Fruit fly (Drosophila melanogaster) whole organism, embryonic: ENCODE measurements around the gene His3.3A.

Experiments used
- Atf6 ChIP-seq: fragments of 200-800 bp; sonication (Bioruptor generic); IDR thresholded peaks from 2 replicates; pipeline ENCODE4 v1.3.6; 2022; ENCODE audit warnings: missing biosample characterization, missing genetic modification characterization
- Bdp1 ChIP-seq: fragments of 200-800 bp; sonication (Bioruptor generic); optimal IDR thresholded peaks from 3 replicates; lab custom pipeline; 2016; ENCODE audit warnings: missing biosample characterization, missing genetic modification characterization
- Bgb ChIP-seq: fragments of 200-800 bp; sonication (Bioruptor generic); IDR thresholded peaks from 2 replicates; pipeline ENCODE4 v1.3.6; 2022; ENCODE audit warnings: missing biosample characterization, missing genetic modification characterization; ENCODE audit not compliant: partially characterized antibody
- Bteb2 ChIP-seq: fragments of 200-800 bp; sonication (Bioruptor generic); optimal IDR thresholded peaks from 2 replicates; lab custom pipeline; 2016; ENCODE audit warnings: missing biosample characterization, missing genetic modification characterization
- C15 ChIP-seq: fragments of 200-800 bp; sonication (Bioruptor generic); IDR thresholded peaks from 3 replicates; pipeline ENCODE4 v1.3.6; 2022; ENCODE audit warnings: missing biosample characterization, missing genetic modification characterization
- CG10366 ChIP-seq: fragments of 200-800 bp; sonication (Bioruptor generic); IDR thresholded peaks from 2 replicates; pipeline ENCODE4 v1.3.6; 2022; ENCODE audit warnings: missing biosample characterization, missing genetic modification characterization
- CG11247 ChIP-seq: fragments of 200-800 bp; sonication (Bioruptor generic); IDR thresholded peaks from 2 replicates; pipeline ENCODE4 v1.3.6; 2022; ENCODE audit warnings: missing biosample characterization, missing genetic modification characterization
- CG12236 ChIP-seq: fragments of 200-800 bp; sonication (Bioruptor generic); optimal IDR thresholded peaks from 2 replicates; lab custom pipeline; 2016; ENCODE audit warnings: missing biosample characterization, missing genetic modification characterization
- CG12391 ChIP-seq: fragments of 200-800 bp; sonication (Bioruptor generic); optimal IDR thresholded peaks from 3 replicates; lab custom pipeline; 2018; ENCODE audit warnings: missing biosample characterization, mild to moderate bottlenecking, missing genetic modification characterization, moderate library complexity
- CG12942 ChIP-seq: fragments of 200-800 bp; sonication (Bioruptor generic); optimal IDR thresholded peaks from 3 replicates; lab custom pipeline; 2016; ENCODE audit warnings: missing biosample characterization, missing genetic modification characterization
- CG14860 ChIP-seq: fragments of 200-800 bp; sonication (Bioruptor generic); IDR thresholded peaks from 3 replicates; pipeline ENCODE4 v1.3.6; 2022; ENCODE audit warnings: missing biosample characterization, missing genetic modification characterization; ENCODE audit not compliant: partially characterized antibody
- CG15011 ChIP-seq: fragments of 200-800 bp; sonication (Bioruptor generic); optimal IDR thresholded peaks from 3 replicates; lab custom pipeline; 2018; ENCODE audit warnings: missing biosample characterization, mild to moderate bottlenecking, missing genetic modification characterization
- CG17186 ChIP-seq: fragments of 200-800 bp; sonication (Bioruptor generic); optimal IDR thresholded peaks from 3 replicates; lab custom pipeline; 2017; ENCODE audit warnings: missing biosample characterization, missing genetic modification reagents, missing genetic modification characterization
- CG17361 ChIP-seq: fragments of 200-800 bp; sonication (Bioruptor generic); IDR thresholded peaks from 3 replicates; pipeline ENCODE4 v1.3.6; 2022; ENCODE audit warnings: missing biosample characterization, missing genetic modification characterization
- CG31441 ChIP-seq: fragments of 200-800 bp; sonication (Bioruptor generic); IDR thresholded peaks from 2 replicates; pipeline ENCODE4 v1.3.6; 2022; ENCODE audit warnings: missing biosample characterization, missing genetic modification characterization
- CG3163 ChIP-seq: fragments of 200-800 bp; sonication (Bioruptor generic); optimal IDR thresholded peaks from 3 replicates; lab custom pipeline; 2016; ENCODE audit warnings: missing biosample characterization, missing genetic modification characterization
- CG4282 ChIP-seq: fragments of 200-800 bp; sonication (Bioruptor generic); optimal IDR thresholded peaks from 2 replicates; lab custom pipeline; 2016; ENCODE audit warnings: missing biosample characterization, missing genetic modification characterization
- CG4617 ChIP-seq: fragments of 200-800 bp; sonication (Bioruptor generic); optimal IDR thresholded peaks from 3 replicates; lab custom pipeline; 2016; ENCODE audit warnings: missing biosample characterization, missing genetic modification characterization, borderline replicate concordance
- CG6854 ChIP-seq: fragments of 200-800 bp; sonication (Bioruptor generic); optimal IDR thresholded peaks from 3 replicates; lab custom pipeline; 2017; ENCODE audit warnings: missing biosample characterization, mild to moderate bottlenecking, missing genetic modification characterization
- CG7372 ChIP-seq: fragments of 200-800 bp; sonication (Bioruptor generic); IDR thresholded peaks from 2 replicates; pipeline ENCODE4 v1.3.6; 2022; ENCODE audit warnings: missing biosample characterization, missing genetic modification characterization
- CG7556 ChIP-seq: fragments of 200-800 bp; sonication (Bioruptor generic); optimal IDR thresholded peaks from 2 replicates; lab custom pipeline; 2017; ENCODE audit warnings: missing biosample characterization, mild to moderate bottlenecking, missing genetic modification characterization
- CG7963 ChIP-seq: fragments of 200-800 bp; sonication (Bioruptor generic); IDR thresholded peaks from 3 replicates; pipeline ENCODE4 v1.3.6; 2022; ENCODE audit warnings: missing biosample characterization, missing genetic modification characterization; ENCODE audit not compliant: partially characterized antibody
- Camta ChIP-seq: fragments of 200-800 bp; sonication (Bioruptor generic); optimal IDR thresholded peaks from 2 replicates; lab custom pipeline; 2016; ENCODE audit warnings: missing biosample characterization, missing genetic modification characterization
- D19B ChIP-seq: fragments of 200-800 bp; sonication (Bioruptor generic); optimal IDR thresholded peaks from 2 replicates; lab custom pipeline; 2017; ENCODE audit warnings: missing biosample characterization, mild to moderate bottlenecking, missing genetic modification characterization
- Dp ChIP-seq: fragments of 200-800 bp; sonication (Bioruptor generic); optimal IDR thresholded peaks from 2 replicates; lab custom pipeline; 2018; ENCODE audit warnings: missing biosample characterization, mild to moderate bottlenecking, missing genetic modification characterization, moderate library complexity
- Drgx ChIP-seq: fragments of 200-800 bp; sonication (Bioruptor generic); IDR thresholded peaks from 2 replicates; pipeline ENCODE4 v1.3.6; 2022; ENCODE audit warnings: missing biosample characterization, missing genetic modification characterization
- E2f2 ChIP-seq: fragments of 200-800 bp; sonication (Bioruptor generic); IDR thresholded peaks from 2 replicates; pipeline ENCODE4 v1.3.6; 2022; ENCODE audit warnings: missing biosample characterization, missing genetic modification characterization
- ERR ChIP-seq: fragments of 200-800 bp; sonication (Bioruptor generic); optimal IDR thresholded peaks from 2 replicates; lab custom pipeline; 2016; ENCODE audit warnings: missing biosample characterization, missing genetic modification characterization
- Ets65A ChIP-seq: fragments of 200-800 bp; sonication (Bioruptor generic); peaks from one replicate; lab custom pipeline; 2016; ENCODE audit warnings: missing biosample characterization, missing genetic modification characterization
- Myb ChIP-seq: fragments of 200-800 bp; sonication (Bioruptor generic); optimal IDR thresholded peaks from 2 replicates; lab custom pipeline; 2016; ENCODE audit warnings: missing biosample characterization, missing genetic modification characterization
- Scr ChIP-seq: fragments of 200-800 bp; sonication (Bioruptor generic); IDR thresholded peaks from 2 replicates; pipeline ENCODE4 v1.3.6; 2022; ENCODE audit warnings: missing biosample characterization, missing genetic modification characterization; ENCODE audit not compliant: partially characterized antibody
- Taf1 ChIP-seq: fragments of 200-800 bp; sonication (Bioruptor generic); IDR thresholded peaks from 2 replicates; pipeline ENCODE4 v1.3.6; 2022; ENCODE audit warnings: missing biosample characterization, missing genetic modification characterization
- ab ChIP-seq: fragments of 200-800 bp; sonication (Bioruptor generic); optimal IDR thresholded peaks from 2 replicates; lab custom pipeline; 2016; ENCODE audit warnings: missing biosample characterization, missing genetic modification characterization
- ato ChIP-seq: fragments of 200-800 bp; sonication (Bioruptor generic); IDR thresholded peaks from 2 replicates; pipeline ENCODE4 v1.3.6; 2022; ENCODE audit warnings: missing biosample characterization, missing genetic modification characterization; ENCODE audit not compliant: partially characterized antibody
- cato ChIP-seq: fragments of 200-800 bp; sonication (Bioruptor generic); optimal IDR thresholded peaks from 2 replicates; lab custom pipeline; 2016; ENCODE audit warnings: missing biosample characterization, missing genetic modification characterization, borderline replicate concordance
- chinmo ChIP-seq: fragments of 200-800 bp; sonication (Bioruptor generic); IDR thresholded peaks from 4 replicates; pipeline ENCODE4 v1.3.6; 2022; ENCODE audit warnings: missing biosample characterization, missing genetic modification characterization; ENCODE audit not compliant: partially characterized antibody
- corto ChIP-seq: fragments of 200-800 bp; sonication (Bioruptor generic); optimal IDR thresholded peaks from 2 replicates; lab custom pipeline; 2016; ENCODE audit warnings: missing biosample characterization, mild to moderate bottlenecking, missing genetic modification characterization, moderate library complexity
- da ChIP-seq: fragments of 200-800 bp; sonication (Bioruptor generic); optimal IDR thresholded peaks from 2 replicates; lab custom pipeline; 2016; ENCODE audit warnings: missing biosample characterization, missing genetic modification characterization
- disco-r ChIP-seq: fragments of 200-800 bp; sonication (Bioruptor generic); optimal IDR thresholded peaks from 2 replicates; lab custom pipeline; 2016; ENCODE audit warnings: missing biosample characterization, missing genetic modification characterization
- gcm2 ChIP-seq: fragments of 200-800 bp; sonication (Bioruptor generic); optimal IDR thresholded peaks from 2 replicates; lab custom pipeline; 2016; ENCODE audit warnings: missing biosample characterization, missing genetic modification characterization
- gt ChIP-seq: fragments of 200-800 bp; sonication (Bioruptor generic); IDR thresholded peaks from 2 replicates; pipeline ENCODE4 v1.3.6; 2022; ENCODE audit warnings: missing biosample characterization, missing genetic modification characterization
- hkb ChIP-seq, 2 experiments: fragments of 200-800 bp in 1 of 2; fragments of >200 bp in 1 of 2; sonication (Bioruptor generic) in 1 of 2; IDR thresholded peaks in 1 of 2; optimal IDR thresholded peaks in 1 of 2; 2 replicates each; pipeline versions ENCODE4 v1.3.6 to Lab custom; 2017 to 2022; ENCODE audit warnings: missing biosample characterization in 1 of 2, missing genetic modification characterization in 1 of 2
- lbe ChIP-seq: fragments of 200-800 bp; sonication (Bioruptor generic); optimal IDR thresholded peaks from 2 replicates; lab custom pipeline; 2016; ENCODE audit warnings: missing biosample characterization, mild to moderate bottlenecking, missing genetic modification characterization
- oc ChIP-seq: fragments of 200-800 bp; sonication (Bioruptor generic); optimal IDR thresholded peaks from 2 replicates; lab custom pipeline; 2018; ENCODE audit warnings: missing biosample characterization, mild to moderate bottlenecking, missing genetic modification characterization, moderate library complexity
- onecut ChIP-seq: fragments of 200-800 bp; sonication (Bioruptor generic); IDR thresholded peaks from 2 replicates; pipeline ENCODE4 v1.3.6; 2022; ENCODE audit warnings: missing biosample characterization, missing genetic modification characterization
- peb ChIP-seq: fragments of 200-800 bp; sonication (Bioruptor generic); IDR thresholded peaks from 2 replicates; pipeline ENCODE4 v1.3.6; 2022; ENCODE audit warnings: missing biosample characterization, missing genetic modification characterization
- pros ChIP-seq: fragments of 200-800 bp; sonication (Bioruptor generic); optimal IDR thresholded peaks from 3 replicates; lab custom pipeline; 2019; ENCODE audit warnings: missing biosample characterization, mild to moderate bottlenecking, missing genetic modification characterization, moderate library complexity
- psq ChIP-seq: fragments of 200-800 bp; sonication (Bioruptor generic); optimal IDR thresholded peaks from 2 replicates; lab custom pipeline; 2017; ENCODE audit warnings: missing biosample characterization, missing genetic modification characterization
- sima ChIP-seq: fragments of 200-800 bp; sonication (Bioruptor generic); optimal IDR thresholded peaks from 2 replicates; lab custom pipeline; 2016; ENCODE audit warnings: missing biosample characterization, missing genetic modification characterization
- unpg ChIP-seq: fragments of 200-800 bp; sonication (Bioruptor generic); optimal IDR thresholded peaks from 3 replicates; lab custom pipeline; 2018; ENCODE audit warnings: missing biosample characterization, mild to moderate bottlenecking, missing genetic modification characterization, moderate library complexity
- vvl ChIP-seq: fragments of 200-800 bp; sonication (Bioruptor generic); IDR thresholded peaks from 2 replicates; pipeline ENCODE4 v1.3.6; 2022; ENCODE audit warnings: missing biosample characterization, missing genetic modification characterization

Gene His3.3A

DNA sequence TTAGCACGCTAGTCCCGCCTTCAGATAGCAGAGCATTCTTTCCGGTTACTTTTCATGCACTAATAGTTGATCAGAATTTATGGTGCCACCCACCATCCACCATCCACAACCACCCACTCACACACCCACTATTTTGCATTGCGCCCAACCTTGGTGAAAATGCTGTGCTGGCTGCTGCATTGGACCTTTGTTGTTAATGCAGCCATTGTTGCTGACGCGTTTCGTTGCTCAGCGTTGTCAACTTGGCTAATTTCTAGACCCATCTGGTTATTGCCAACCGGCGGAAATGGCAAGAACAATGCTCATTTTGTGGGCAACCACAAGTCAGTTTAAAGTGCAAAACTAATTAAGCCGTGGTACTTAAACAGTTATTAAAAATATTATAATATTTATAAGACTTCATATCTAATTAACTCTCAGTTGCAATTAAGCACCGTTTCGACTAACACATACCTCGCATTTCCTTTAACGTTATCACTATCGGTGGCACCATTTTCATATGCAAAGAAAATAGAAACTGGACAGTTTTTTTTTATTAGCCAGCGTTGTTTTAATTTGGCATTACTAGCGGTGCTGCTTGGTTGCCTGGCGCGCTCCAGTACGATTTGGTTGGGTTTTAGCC, 33.9 kb downstream of the His3.3A start (continued):
- TF ChIP-seq C15 (GFP tag; lab: Robert Waterston, UW) (no peak), CG12236 (GFP tag; lab: Kevin White, UChicago) (no peak), Ets65A (peak; percentile 76), CG4617 (GFP tag; lab: Kevin White, UChicago) (no peak), sima (GFP tag; lab: Kevin White, UChicago) (no peak), vvl (GFP tag; lab: Robert Waterston, UW) (no peak), CG7556 (GFP tag; lab: Kevin White, UChicago) (no peak), CG7963 (GFP tag; lab: Robert Waterston, UW) (peak; percentile 73; the same call in 1 of the 3 replicates), CG12391 (tag; lab: Kevin White, UChicago) (no peak), Camta (GFP tag; lab: Kevin White, UChicago) (no peak), CG15011 (no peak), D19B (GFP tag; lab: Kevin White, UChicago) (peak; percentile 26), psq (GFP tag; lab: Kevin White, UChicago) (no peak), Atf6 (GFP tag; lab: Robert Waterston, UW) (no peak), Scr (peak; percentile 57), CG17361 (GFP tag; lab: Robert Waterston, UW) (no peak), cato (no peak), Bgb (peak; percentile 53), E2f2 (no peak), ERR (no peak), Dp (GFP tag; lab: Kevin White, UChicago) (no peak), CG10366 (no peak), da (GFP tag; lab: Kevin White, UChicago) (no peak), CG14860 (GFP tag; lab: Robert Waterston, UW) (peak; percentile 71), gcm2 (GFP tag; lab: Kevin White, UChicago) (no peak), pros (GFP tag; lab: Kevin White, UChicago) (no peak), CG11247 (GFP tag; lab: Robert Waterston, UW) (no peak), CG17186 (GFP tag; lab: Kevin White, UChicago) (no peak), disco-r (GFP tag; lab: Kevin White, UChicago) (no peak), Bdp1 (GFP tag; lab: Kevin White, UChicago) (no peak), Myb (GFP tag; lab: Kevin White, UChicago) (no peak), unpg (no peak), Bteb2 (GFP tag; lab: Kevin White, UChicago) (no peak), onecut (GFP tag; lab: Robert Waterston, UW) (no peak), hkb (optimal IDR thresholded peaks at IDR 0.05; lab: Kevin White, UChicago) (no peak), hkb (GFP tag; IDR thresholded peaks at IDR 0.05; lab: Robert Waterston, UW) (no peak), chinmo (GFP tag; lab: Robert Waterston, UW) (0 out of 4 replicates have a peak, but pooled peaks have one; percentile 37), gt (GFP tag; lab: Robert Waterston, UW) (no peak), CG31441 (no peak), CG6854 (no peak), lbe (GFP tag; lab: Kevin White, UChicago) (no peak), ato (GFP tag; lab: Robert Waterston, UW) (peak; percentile 53), Taf1 (no peak), peb (no peak), CG3163 (GFP tag; lab: Kevin White, UChicago) (no peak), oc (tag; lab: Kevin White, UChicago) (no peak), corto (GFP tag; lab: Kevin White, UChicago) (no peak), ab (GFP tag; lab: Kevin White, UChicago) (no peak), CG7372 (GFP tag; lab: Robert Waterston, UW) (no peak), CG12942 (no peak), CG4282 (GFP tag; lab: Kevin White, UChicago) (no peak), Drgx (GFP tag; lab: Robert Waterston, UW) (no peak)
